Worm (Caenorhabditis elegans) whole organism, L1 larva: Measurements from ENCODE around the gene Y67D8B.3.

ENCODE experiments used
- C04F5.9 ChIP-seq: sonication (generic microtip); optimal IDR thresholded peaks from 2 replicates; lab custom pipeline; 2016; ENCODE audit warnings: missing genetic modification characterization, missing compliant biosample characterization
- C16A3.4 ChIP-seq: fragments of 150-350 bp; optimal IDR thresholded peaks from 2 replicates; lab custom pipeline; 2014; ENCODE audit warnings: missing biosample characterization, missing genetic modification characterization
- aha-1 ChIP-seq: fragments of 150-350 bp; optimal IDR thresholded peaks from 2 replicates; lab custom pipeline; 2014; ENCODE audit warnings: missing biosample characterization, missing genetic modification characterization
- ceh-63 ChIP-seq: fragments of 200-800 bp; sonication (Bioruptor generic); optimal IDR thresholded peaks from 2 replicates; lab custom pipeline; 2018; ENCODE audit warnings: mild to moderate bottlenecking, missing genetic modification characterization, missing compliant biosample characterization
- ceh-82 ChIP-seq, 3 experiments: fragments of 150-350 bp in 1 of 3; sonication (generic microtip) in 2 of 3; optimal IDR thresholded peaks; 2 replicates each; lab custom pipeline; 2014 to 2017; ENCODE audit warnings: missing biosample characterization in 3 of 3, missing genetic modification characterization in 3 of 3
- ces-1 ChIP-seq: fragments of 150-350 bp; optimal IDR thresholded peaks from 2 replicates; lab custom pipeline; 2014; ENCODE audit warnings: missing biosample characterization, missing genetic modification reagents, missing genetic modification characterization
- dpl-1 ChIP-seq, 3 experiments: fragments of 150-350 bp in 2 of 3; sonication (generic microtip) in 1 of 3; optimal IDR thresholded peaks; 2 replicates each; lab custom pipeline; 2014 to 2017; ENCODE audit warnings: missing biosample characterization in 3 of 3, missing genetic modification characterization in 3 of 3, missing genetic modification reagents in 3 of 3
- dsc-1 ChIP-seq: sonication (generic microtip); optimal IDR thresholded peaks from 2 replicates; lab custom pipeline; 2016; ENCODE audit warnings: mild to moderate bottlenecking, missing genetic modification characterization, missing compliant biosample characterization
- efl-1 ChIP-seq, 4 experiments: fragments of 150-350 bp; optimal IDR thresholded peaks in 3 of 4; peaks in 1 of 4; 1 replicate in 1 of 4; 2 replicates in 3 of 4; lab custom pipeline; 2014; ENCODE audit warnings: missing biosample characterization in 2 of 4, missing genetic modification characterization in 2 of 4, missing genetic modification reagents in 2 of 4
- egl-13 ChIP-seq: sonication (generic microtip); optimal IDR thresholded peaks from 2 replicates; lab custom pipeline; 2016; ENCODE audit warnings: missing genotype, missing genetic modification reagents, missing genetic modification characterization, missing compliant biosample characterization
- elt-2 ChIP-seq: sonication (generic microtip); optimal IDR thresholded peaks from 2 replicates; lab custom pipeline; 2016; ENCODE audit warnings: missing genetic modification characterization, mild to moderate bottlenecking, inconsistent platforms, missing compliant biosample characterization, missing genetic modification reagents
- elt-3 ChIP-seq, 6 experiments: fragments of 150-350 bp in 1 of 6; sonication (generic microtip); optimal IDR thresholded peaks; 2 replicates each; lab custom pipeline; 2017 to 2018; ENCODE audit warnings: missing biosample characterization in 6 of 6, missing genetic modification characterization in 6 of 6, inconsistent platforms in 1 of 6
- fkh-8 ChIP-seq: sonication (generic microtip); optimal IDR thresholded peaks from 2 replicates; lab custom pipeline; 2016; ENCODE audit warnings: mild to moderate bottlenecking, missing genetic modification characterization, missing compliant biosample characterization
- fos-1 ChIP-seq: fragments of 150-350 bp; optimal IDR thresholded peaks from 2 replicates; lab custom pipeline; 2014; ENCODE audit warnings: missing biosample characterization, missing genetic modification characterization
- hlh-4 ChIP-seq: sonication (generic microtip); optimal IDR thresholded peaks from 2 replicates; lab custom pipeline; 2016; ENCODE audit warnings: mild to moderate bottlenecking, missing genetic modification characterization, missing compliant biosample characterization
- irx-1 ChIP-seq: sonication (generic microtip); optimal IDR thresholded peaks from 2 replicates; lab custom pipeline; 2016; ENCODE audit warnings: missing genetic modification characterization, missing compliant biosample characterization
- isw-1 ChIP-seq: fragments of 200-800 bp; sonication (Bioruptor generic); IDR thresholded peaks from 2 replicates; pipeline ENCODE4 v1.3.6; 2022; ENCODE audit warnings: missing genetic modification characterization, missing compliant biosample characterization
- jun-1 ChIP-seq: fragments of 150-350 bp; optimal IDR thresholded peaks from 2 replicates; lab custom pipeline; 2014; ENCODE audit warnings: missing biosample characterization, missing genetic modification reagents, missing genetic modification characterization
- lin-14 ChIP-seq: fragments of 200-800 bp; sonication (Bioruptor generic); optimal IDR thresholded peaks from 2 replicates; lab custom pipeline; 2018; ENCODE audit warnings: mild to moderate bottlenecking, missing genetic modification characterization, moderate library complexity, missing compliant biosample characterization
- lin-15B ChIP-seq: fragments of 150-350 bp; sonication (generic microtip); optimal IDR thresholded peaks from 3 replicates; lab custom pipeline; 2014; ENCODE audit warnings: missing biosample characterization, missing genetic modification characterization
- lsy-2 ChIP-seq, 2 experiments: fragments of 150-350 bp; optimal IDR thresholded peaks; 2 replicates each; lab custom pipeline; 2014; ENCODE audit warnings: missing biosample characterization in 2 of 2, missing genetic modification characterization in 2 of 2
- mab-9 ChIP-seq: fragments of 200-800 bp; sonication (Bioruptor generic); IDR thresholded peaks from 2 replicates; pipeline ENCODE4 v1.3.6; 2022; ENCODE audit warnings: missing genetic modification reagents, missing genetic modification characterization, missing compliant biosample characterization
- mdl-1 ChIP-seq, 2 experiments: fragments of 150-350 bp; optimal IDR thresholded peaks; 2 replicates each; lab custom pipeline; 2014 to 2017; ENCODE audit warnings: missing biosample characterization in 2 of 2, missing genetic modification characterization in 2 of 2, inconsistent platforms in 1 of 2
- nhr-11 ChIP-seq: fragments of 150-350 bp; optimal IDR thresholded peaks from 2 replicates; lab custom pipeline; 2014; ENCODE audit warnings: missing biosample characterization, missing genetic modification characterization
- nhr-12 ChIP-seq: sonication (generic microtip); optimal IDR thresholded peaks from 2 replicates; lab custom pipeline; 2017; ENCODE audit warnings: missing biosample characterization, missing genetic modification characterization
- nhr-19 ChIP-seq: fragments of 200-800 bp; sonication (Bioruptor generic); conservative IDR thresholded peaks from 2 replicates; pipeline ENCODE4 v1.3.6; 2022; ENCODE audit warnings: missing genetic modification characterization, missing compliant biosample characterization
- nhr-237 ChIP-seq: fragments of 150-350 bp; optimal IDR thresholded peaks from 2 replicates; lab custom pipeline; 2014; ENCODE audit warnings: missing biosample characterization, missing genetic modification characterization
- nhr-71 ChIP-seq: sonication (generic microtip); optimal IDR thresholded peaks from 2 replicates; lab custom pipeline; 2016; ENCODE audit warnings: mild to moderate bottlenecking, missing genetic modification characterization, moderate library complexity, missing compliant biosample characterization
- nhr-76 ChIP-seq: sonication (generic microtip); optimal IDR thresholded peaks from 2 replicates; lab custom pipeline; 2017; ENCODE audit warnings: missing biosample characterization, missing genetic modification characterization
- nhr-77 ChIP-seq: fragments of 150-350 bp; optimal IDR thresholded peaks from 2 replicates; lab custom pipeline; 2014; ENCODE audit warnings: missing biosample characterization, missing genetic modification characterization
- nhr-84 ChIP-seq: sonication (generic microtip); optimal IDR thresholded peaks from 2 replicates; lab custom pipeline; 2017; ENCODE audit warnings: missing biosample characterization, missing genetic modification characterization
- nhr-90 ChIP-seq: sonication (generic microtip); optimal IDR thresholded peaks from 2 replicates; lab custom pipeline; 2016; ENCODE audit warnings: mild to moderate bottlenecking, missing genetic modification characterization, missing compliant biosample characterization; ENCODE audit not compliant: poor library complexity
- pag-3 ChIP-seq: sonication (generic microtip); optimal IDR thresholded peaks from 2 replicates; lab custom pipeline; 2017; ENCODE audit warnings: missing genetic modification characterization, mild to moderate bottlenecking, missing compliant biosample characterization, antibody characterized with exemption, borderline replicate concordance; ENCODE audit not compliant: insufficient read depth
- pqm-1 ChIP-seq: sonication (generic microtip); optimal IDR thresholded peaks from 3 replicates; lab custom pipeline; 2017; ENCODE audit warnings: missing biosample characterization, missing genetic modification characterization
- rnt-1 ChIP-seq: sonication (generic microtip); optimal IDR thresholded peaks from 2 replicates; lab custom pipeline; 2016; ENCODE audit warnings: mild to moderate bottlenecking, missing genetic modification characterization, moderate library complexity, missing compliant biosample characterization
- snpc-4 ChIP-seq: fragments of 150-350 bp; optimal IDR thresholded peaks from 2 replicates; lab custom pipeline; 2014; ENCODE audit warnings: missing biosample characterization, missing genetic modification characterization
- snu-23 ChIP-seq: sonication (generic microtip); optimal IDR thresholded peaks from 2 replicates; lab custom pipeline; 2016; ENCODE audit warnings: missing genetic modification characterization, missing compliant biosample characterization
- sptf-1 ChIP-seq: fragments of 150-350 bp; optimal IDR thresholded peaks from 2 replicates; lab custom pipeline; 2014; ENCODE audit warnings: missing biosample characterization, missing genetic modification characterization
- sup-37 ChIP-seq: fragments of 200-800 bp; sonication (Bioruptor generic); optimal IDR thresholded peaks from 2 replicates; lab custom pipeline; 2018; ENCODE audit warnings: mild to moderate bottlenecking, missing genetic modification characterization, missing compliant biosample characterization
- swsn-7 ChIP-seq: sonication (generic microtip); optimal IDR thresholded peaks from 2 replicates; lab custom pipeline; 2016; ENCODE audit warnings: missing genetic modification characterization, missing compliant biosample characterization
- tbx-2 ChIP-seq: sonication (generic microtip); optimal IDR thresholded peaks from 2 replicates; lab custom pipeline; 2016; ENCODE audit warnings: missing genetic modification characterization, missing compliant biosample characterization
- tlp-1 ChIP-seq: fragments of 150-350 bp; optimal IDR thresholded peaks from 2 replicates; lab custom pipeline; 2014; ENCODE audit warnings: missing biosample characterization, missing genetic modification characterization
- unc-62 ChIP-seq: fragments of 150-350 bp; optimal IDR thresholded peaks from 2 replicates; lab custom pipeline; 2014; ENCODE audit warnings: missing biosample characterization, missing genetic modification reagents, missing genetic modification characterization
- unc-86 ChIP-seq: sonication (generic microtip); optimal IDR thresholded peaks from 2 replicates; lab custom pipeline; 2016; ENCODE audit warnings: missing genetic modification characterization, missing compliant biosample characterization
- unc-98 ChIP-seq: fragments of 200-800 bp; sonication (Bioruptor generic); IDR thresholded peaks from 2 replicates; pipeline ENCODE4 v1.3.6; 2022; ENCODE audit warnings: missing genetic modification characterization, missing compliant biosample characterization
- zag-1 ChIP-seq: fragments of 150-350 bp; optimal IDR thresholded peaks from 2 replicates; lab custom pipeline; 2014; ENCODE audit warnings: missing biosample characterization, missing genetic modification characterization
- zip-4 ChIP-seq: fragments of 200-800 bp; sonication (Bioruptor generic); optimal IDR thresholded peaks from 2 replicates; lab custom pipeline; 2018; ENCODE audit warnings: mild to moderate bottlenecking, missing genetic modification characterization, moderate library complexity, missing compliant biosample characterization
- ztf-4 ChIP-seq: fragments of 150-350 bp; optimal IDR thresholded peaks from 2 replicates; lab custom pipeline; 2014; ENCODE audit warnings: missing biosample characterization, missing genetic modification characterization

The Y67D8B.3 gene

DNA sequence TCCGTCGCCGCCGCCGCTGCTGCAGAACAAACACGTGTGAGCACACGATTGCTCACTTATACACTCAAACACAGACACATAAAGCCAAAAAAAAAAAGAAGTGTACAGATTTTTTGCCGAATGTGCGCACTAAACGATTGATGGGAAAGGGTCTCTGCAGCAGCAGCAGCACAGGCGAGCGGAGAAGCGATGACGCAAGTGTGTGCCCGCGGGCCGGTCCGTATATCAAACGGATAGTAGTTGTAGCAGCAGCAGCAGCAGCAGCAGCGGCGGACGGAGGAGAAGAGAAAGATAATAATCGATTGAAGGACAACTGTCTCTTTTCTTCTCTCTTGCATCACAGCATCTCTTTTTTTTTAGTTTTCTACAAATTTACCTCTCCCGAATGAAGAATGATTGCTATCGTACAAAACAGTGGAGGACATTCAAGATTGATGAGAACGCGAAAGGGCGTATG is 31.4 kb upstream of the Y67D8B.3 start (continued):
- TF ChIP-seq tlp-1 (tag; lab: Kevin White, UChicago) (no peak), unc-86 (tag; lab: Kevin White, UChicago) (no peak), lsy-2 (tag; optimal IDR thresholded peaks at IDR 0.05; lab: Kevin White, UChicago) (peak; percentile 13 to 67), mdl-1 (tag; optimal IDR thresholded peaks at IDR 0.05; lab: Kevin White, UChicago) (no peak), ceh-82 (tag; optimal IDR thresholded peaks at IDR 0.05; lab: Kevin White, UChicago) (peak in 1 of 3 experiments; percentile 22), dsc-1 (tag; lab: Kevin White, UChicago) (no peak), sptf-1 (tag; lab: Kevin White, UChicago) (no peak), lin-15B (tag; lab: Kevin White, UChicago) (no peak), nhr-71 (tag; lab: Kevin White, UChicago) (peak; percentile 77), egl-13 (tag; lab: Kevin White, UChicago) (no peak), fkh-8 (tag; lab: Kevin White, UChicago) (no peak), jun-1 (tag; lab: Kevin White, UChicago) (no peak), nhr-76 (tag; lab: Kevin White, UChicago) (no peak), snu-23 (GFP tag; lab: Kevin White, UChicago) (peak; percentile 65), lin-14 (peak; percentile 78), irx-1 (tag; lab: Kevin White, UChicago) (no peak), sup-37 (no peak), zip-4 (GFP tag; lab: Kevin White, UChicago) (no peak), pag-3 (no peak), hlh-4 (tag; lab: Kevin White, UChicago) (no peak), unc-98 (GFP tag; lab: Robert Waterston, UW) (no peak), pqm-1 (tag; lab: Kevin White, UChicago) (no peak), nhr-11 (no peak), ztf-4 (tag; lab: Kevin White, UChicago) (no peak), tbx-2 (tag; lab: Kevin White, UChicago) (peak; percentile 38), isw-1 (GFP tag; lab: Robert Waterston, UW) (no peak), aha-1 (tag; lab: Kevin White, UChicago) (no peak), nhr-77 (peak; percentile 54), nhr-84 (tag; lab: Kevin White, UChicago) (no peak), nhr-19 (GFP tag; lab: Robert Waterston, UW) (peak; percentile 55), elt-2 (tag; lab: Kevin White, UChicago) (no peak)

DNA sequence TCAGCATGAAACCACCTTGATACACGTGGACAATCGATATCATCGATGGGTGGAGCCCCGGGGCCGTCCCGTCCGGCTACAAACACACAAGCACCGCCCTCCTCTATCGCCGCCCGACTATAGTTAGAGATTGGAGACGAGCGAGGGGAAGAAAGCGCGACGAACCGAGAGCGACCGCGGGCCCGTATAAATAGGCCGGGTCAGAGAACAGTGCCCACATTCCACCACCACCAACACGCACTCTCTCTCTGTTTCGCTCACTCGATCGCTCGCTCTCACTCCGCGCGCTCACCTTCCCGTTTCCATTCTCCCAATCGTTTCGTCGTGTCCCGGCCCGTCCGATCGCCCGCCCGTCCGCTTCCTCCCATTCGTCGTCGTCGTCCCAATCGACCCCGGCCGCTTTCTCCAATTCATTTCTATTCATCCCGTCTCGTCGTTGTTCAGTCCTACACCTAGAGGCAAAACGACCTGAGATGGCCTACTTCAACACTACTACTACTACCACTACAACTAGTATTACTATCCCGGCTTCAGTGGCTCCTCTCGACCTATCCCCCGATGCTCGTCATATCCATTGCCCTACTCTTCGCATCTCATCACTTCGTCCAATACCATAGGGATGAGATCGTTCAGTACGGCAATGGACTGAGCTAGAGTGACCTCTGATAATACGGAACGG is 30.8 kb upstream of the Y67D8B.3 start:
- TF ChIP-seq aha-1 (tag; lab: Kevin White, UChicago) (no peak), C16A3.4 (tag; lab: Kevin White, UChicago) (peak; percentile 35), nhr-11 (no peak), zag-1 (no peak), swsn-7 (tag; lab: Kevin White, UChicago) (peak; percentile 58), lsy-2 (tag; optimal IDR thresholded peaks at IDR 0.05; lab: Kevin White, UChicago) (peak; percentile 26 to 42), rnt-1 (tag; lab: Kevin White, UChicago) (peak; percentile 67), ceh-63 (GFP tag; lab: Kevin White, UChicago) (no peak), dpl-1 (GFP tag; optimal IDR thresholded peaks at IDR 0.05; lab: Kevin White, UChicago) (peak in 2 of 3 experiments; percentile 15 to 29), ces-1 (GFP tag; lab: Kevin White, UChicago) (no peak), egl-13 (tag; lab: Kevin White, UChicago) (no peak), mab-9 (GFP tag; lab: Robert Waterston, UW) (no peak), efl-1 (optimal IDR thresholded peaks at IDR 0.05; lab: Kevin White, UChicago) (peak; percentile 34 to 40), efl-1 (GFP tag; optimal IDR thresholded peaks at IDR 0.05 in 1 of 2; lab: Kevin White, UChicago) (peak; percentile 32 to 84), fos-1 (tag; lab: Kevin White, UChicago) (no peak), unc-62 (GFP tag; lab: Kevin White, UChicago) (no peak), nhr-77 (no peak), hlh-4 (tag; lab: Kevin White, UChicago) (no peak), tlp-1 (tag; lab: Kevin White, UChicago) (no peak), snpc-4 (tag; lab: Kevin White, UChicago) (peak; percentile 7), ceh-82 (tag; optimal IDR thresholded peaks at IDR 0.05; lab: Kevin White, UChicago) (peak in 1 of 3 experiments; percentile 7), nhr-90 (tag; lab: Kevin White, UChicago) (peak; percentile 74), irx-1 (tag; lab: Kevin White, UChicago) (peak; percentile 28), unc-86 (tag; lab: Kevin White, UChicago) (no peak), elt-3 (tag; optimal IDR thresholded peaks at IDR 0.05; lab: Kevin White, UChicago) (peak in 2 of 6 experiments; percentile 55 to 57), nhr-237 (tag; lab: Kevin White, UChicago) (no peak), fkh-8 (tag; lab: Kevin White, UChicago) (no peak), C04F5.9 (tag; lab: Kevin White, UChicago) (no peak), pqm-1 (tag; lab: Kevin White, UChicago) (no peak), nhr-12 (tag; lab: Kevin White, UChicago) (no peak), unc-98 (GFP tag; lab: Robert Waterston, UW) (no peak)
